Worm (Caenorhabditis elegans): ENCODE results near the gene cyp-31A3.

- no peak for TF ChIP-seq nhr-237 (tag; optimal IDR thresholded peaks at IDR 0.05)
- no peak for TF ChIP-seq cnd-1 (tag; optimal IDR thresholded peaks at IDR 0.05)
- TF ChIP-seq elt-3 (tag; optimal IDR thresholded peaks at IDR 0.05): no peak
- TF ChIP-seq nhr-12 (tag; optimal IDR thresholded peaks at IDR 0.05): no peak
- TF ChIP-seq snpc-4 (tag; optimal IDR thresholded peaks at IDR 0.05): no peak
- TF ChIP-seq drap-1 (GFP tag; optimal IDR thresholded peaks at IDR 0.05): no peak
- TF ChIP-seq ces-1 (GFP tag; optimal IDR thresholded peaks at IDR 0.05): no peak
- TF ChIP-seq elt-1 (tag; optimal IDR thresholded peaks at IDR 0.05; ENCODE audit: borderline replicate concordance, insufficient read depth): no peak
- no peak for TF ChIP-seq sem-2 (GFP tag; optimal IDR thresholded peaks at IDR 0.05)
- no peak for TF ChIP-seq nhr-28 (tag; optimal IDR thresholded peaks at IDR 0.05)
- TF ChIP-seq pha-4 (tag; optimal IDR thresholded peaks at IDR 0.05): no peak
- no peak for TF ChIP-seq unc-62 (GFP tag; optimal IDR thresholded peaks at IDR 0.05)
- TF ChIP-seq blmp-1 (tag; optimal IDR thresholded peaks at IDR 0.05): no peak
- no peak for TF ChIP-seq flh-1 (GFP tag; optimal IDR thresholded peaks at IDR 0.05)
These were observed 51.0 kb downstream of the cyp-31A3 start, which contains the start of gene srw-95 for ce11 chrIV:4811863-4812262.

Data from whole organism, mixed stage, embryonic.